Worm (Caenorhabditis elegans): Measurements from ENCODE around the gene W01C8.1.

W01C8.1 gene

ce11 chrX:5692099-5692498 is at the start of gene W01C8.1:
W01C8.1 (plus strand) TSS chrX:5692399.
- TF ChIP-seq cog-1 (tag; optimal IDR thresholded peaks at IDR 0.05) (no peak), med-1 (GFP tag; optimal IDR thresholded peaks at IDR 0.05; ENCODE audit: insufficient read depth) (no peak), ztf-23 (GFP tag; IDR thresholded peaks at IDR 0.05) (no peak), T22C8.4 (GFP tag; IDR thresholded peaks at IDR 0.05) (no peak), flt-1 (GFP tag; IDR thresholded peaks at IDR 0.05) (no peak), ref-1 (GFP tag; conservative IDR thresholded peaks at IDR 0.05) (no peak), ztf-29 (GFP tag; IDR thresholded peaks at IDR 0.05) (no peak), tab-1 (GFP tag; IDR thresholded peaks at IDR 0.05) (no peak), klf-2 (GFP tag; conservative IDR thresholded peaks at IDR 0.05) (no peak)

ce11 chrX:5644112-5644511 is 48.1 kb upstream of the W01C8.1 start:
- no peak for TF ChIP-seq med-1 (GFP tag; optimal IDR thresholded peaks at IDR 0.05; ENCODE audit: insufficient read depth)

ce11 chrX:5645606-5646005 is 46.6 kb upstream of the W01C8.1 start:
- no peak for TF ChIP-seq ref-1 (GFP tag; conservative IDR thresholded peaks at IDR 0.05)
- TF ChIP-seq klf-2 (GFP tag; conservative IDR thresholded peaks at IDR 0.05) = no peak
- TF ChIP-seq flt-1 (GFP tag; IDR thresholded peaks at IDR 0.05) = no peak
- TF ChIP-seq cog-1 (tag; optimal IDR thresholded peaks at IDR 0.05) = no peak
- TF ChIP-seq ztf-23 (GFP tag; IDR thresholded peaks at IDR 0.05) = no peak
- no peak for TF ChIP-seq ztf-29 (GFP tag; IDR thresholded peaks at IDR 0.05)
- no peak for TF ChIP-seq med-1 (GFP tag; optimal IDR thresholded peaks at IDR 0.05; ENCODE audit: insufficient read depth)
- no peak for TF ChIP-seq tab-1 (GFP tag; IDR thresholded peaks at IDR 0.05)

ce11 chrX:5646951-5647423 is 45.2 kb upstream of the W01C8.1 start, which contains the start of gene T22B7.3:
T22B7.3 (plus strand) TSS chrX:5647373.
- TF ChIP-seq flt-1 (GFP tag; IDR thresholded peaks at IDR 0.05) (no peak), med-1 (GFP tag; optimal IDR thresholded peaks at IDR 0.05; ENCODE audit: insufficient read depth) (no peak), ztf-23 (GFP tag; IDR thresholded peaks at IDR 0.05) (no peak), klf-2 (GFP tag; conservative IDR thresholded peaks at IDR 0.05) (no peak), ref-1 (GFP tag; conservative IDR thresholded peaks at IDR 0.05) (no peak), cog-1 (tag; optimal IDR thresholded peaks at IDR 0.05) (no peak), T22C8.4 (GFP tag; IDR thresholded peaks at IDR 0.05) (no peak), tab-1 (GFP tag; IDR thresholded peaks at IDR 0.05) (no peak), ztf-29 (GFP tag; IDR thresholded peaks at IDR 0.05) (no peak)

ce11 chrX:5647884-5648283 is 44.3 kb upstream of the W01C8.1 start, which contains the start of gene srv-7:
srv-7 (minus strand) TSS chrX:5647984.
- TF ChIP-seq med-1 (GFP tag; optimal IDR thresholded peaks at IDR 0.05; ENCODE audit: insufficient read depth) = no peak

ce11 chrX:5653813-5654212 is 38.4 kb upstream of the W01C8.1 start, which contains the start of gene T22B7.7:
T22B7.7 (minus strand) TSS chrX:5654074.
- TF ChIP-seq T22C8.4 (GFP tag; IDR thresholded peaks at IDR 0.05) (no peak), flt-1 (GFP tag; IDR thresholded peaks at IDR 0.05) (no peak), ztf-29 (GFP tag; IDR thresholded peaks at IDR 0.05) (no peak), med-1 (GFP tag; optimal IDR thresholded peaks at IDR 0.05; ENCODE audit: insufficient read depth) (no peak), cog-1 (tag; optimal IDR thresholded peaks at IDR 0.05) (no peak), klf-2 (GFP tag; conservative IDR thresholded peaks at IDR 0.05) (no peak), ztf-23 (GFP tag; IDR thresholded peaks at IDR 0.05) (no peak), ref-1 (GFP tag; conservative IDR thresholded peaks at IDR 0.05) (no peak), tab-1 (GFP tag; IDR thresholded peaks at IDR 0.05) (no peak)

ce11 chrX:5655601-5656000 is 36.6 kb upstream of the W01C8.1 start:
- TF ChIP-seq med-1 (GFP tag; optimal IDR thresholded peaks at IDR 0.05; ENCODE audit: insufficient read depth) (no peak), ztf-23 (GFP tag; IDR thresholded peaks at IDR 0.05) (no peak), klf-2 (GFP tag; conservative IDR thresholded peaks at IDR 0.05) (no peak), ztf-29 (GFP tag; IDR thresholded peaks at IDR 0.05) (no peak), cog-1 (tag; optimal IDR thresholded peaks at IDR 0.05) (no peak), ref-1 (GFP tag; conservative IDR thresholded peaks at IDR 0.05) (no peak), T22C8.4 (GFP tag; IDR thresholded peaks at IDR 0.05) (no peak), tab-1 (GFP tag; IDR thresholded peaks at IDR 0.05) (no peak), flt-1 (GFP tag; IDR thresholded peaks at IDR 0.05) (no peak)

ce11 chrX:5659614-5660013 is 32.6 kb upstream of the W01C8.1 start, which contains the start of gene T22B7.22:
T22B7.22 (plus strand) TSS chrX:5659967.
- TF ChIP-seq flt-1 (GFP tag; IDR thresholded peaks at IDR 0.05) = no peak
- no peak for TF ChIP-seq cog-1 (tag; optimal IDR thresholded peaks at IDR 0.05)
- no peak for TF ChIP-seq klf-2 (GFP tag; conservative IDR thresholded peaks at IDR 0.05)
- no peak for TF ChIP-seq ztf-29 (GFP tag; IDR thresholded peaks at IDR 0.05)

- no peak for TF ChIP-seq cog-1 (tag; optimal IDR thresholded peaks at IDR 0.05)
- TF ChIP-seq ztf-23 (GFP tag; IDR thresholded peaks at IDR 0.05) = no peak
- no peak for TF ChIP-seq T22C8.4 (GFP tag; IDR thresholded peaks at IDR 0.05)
- TF ChIP-seq klf-2 (GFP tag; conservative IDR thresholded peaks at IDR 0.05) = no peak
- TF ChIP-seq ref-1 (GFP tag; conservative IDR thresholded peaks at IDR 0.05) = no peak
- TF ChIP-seq med-1 (GFP tag; optimal IDR thresholded peaks at IDR 0.05; ENCODE audit: insufficient read depth) = no peak
- TF ChIP-seq tab-1 (GFP tag; IDR thresholded peaks at IDR 0.05) = no peak
- TF ChIP-seq flt-1 (GFP tag; IDR thresholded peaks at IDR 0.05) = no peak
- TF ChIP-seq ztf-29 (GFP tag; IDR thresholded peaks at IDR 0.05) = no peak
These were observed 31.0 kb upstream of the W01C8.1 start for ce11 chrX:5661179-5661578.

ce11 chrX:5663537-5663936 is 28.7 kb upstream of the W01C8.1 start, which contains the start of gene egl-13:
egl-13 (plus strand) TSS chrX:5663837.
- TF ChIP-seq cog-1 (tag; optimal IDR thresholded peaks at IDR 0.05) (no peak), klf-2 (GFP tag; conservative IDR thresholded peaks at IDR 0.05) (no peak), ref-1 (GFP tag; conservative IDR thresholded peaks at IDR 0.05) (no peak), flt-1 (GFP tag; IDR thresholded peaks at IDR 0.05) (no peak), ztf-23 (GFP tag; IDR thresholded peaks at IDR 0.05) (no peak), tab-1 (GFP tag; IDR thresholded peaks at IDR 0.05) (no peak)
